Worm (Caenorhabditis elegans) whole organism, midembryonic: ENCODE measurements around the gene gst-29.
A peak's percentile ranks its signal among the peaks of the same experiment; 100 is the strongest.

Experiments used
- T22C8.4 ChIP-seq: fragments of 200-800 bp; sonication (Bioruptor generic); IDR thresholded peaks from 2 replicates; pipeline ENCODE4 v1.3.6; 2022; ENCODE audit warnings: missing genetic modification characterization, missing compliant biosample characterization
- cog-1 ChIP-seq: sonication (generic microtip); optimal IDR thresholded peaks from 2 replicates; lab custom pipeline; 2016; ENCODE audit warnings: missing genetic modification characterization, missing compliant biosample characterization
- flt-1 ChIP-seq: fragments of 200-800 bp; sonication (Bioruptor generic); IDR thresholded peaks from 2 replicates; pipeline ENCODE4 v1.3.6; 2022; ENCODE audit warnings: missing genetic modification characterization, missing compliant biosample characterization
- klf-2 ChIP-seq: fragments of 200-800 bp; sonication (Bioruptor generic); conservative IDR thresholded peaks from 2 replicates; pipeline ENCODE4 v1.3.6; 2022; ENCODE audit warnings: missing genetic modification reagents, missing genetic modification characterization, missing compliant biosample characterization
- med-1 ChIP-seq: sonication (generic microtip); optimal IDR thresholded peaks from 2 replicates; lab custom pipeline; 2017; ENCODE audit warnings: missing genetic modification characterization, mild to moderate bottlenecking, missing compliant biosample characterization, antibody characterized with exemption, missing genetic modification reagents; ENCODE audit not compliant: insufficient read depth
- ref-1 ChIP-seq: fragments of 200-800 bp; sonication (Bioruptor generic); conservative IDR thresholded peaks from 2 replicates; pipeline ENCODE4 v1.3.6; 2022; ENCODE audit warnings: missing genetic modification reagents, missing genetic modification characterization, missing compliant biosample characterization
- tab-1 ChIP-seq: fragments of 200-800 bp; sonication (Bioruptor generic); IDR thresholded peaks from 2 replicates; pipeline ENCODE4 v1.3.6; 2022; ENCODE audit warnings: missing genetic modification characterization, missing compliant biosample characterization
- ztf-23 ChIP-seq: fragments of 200-800 bp; sonication (Bioruptor generic); IDR thresholded peaks from 2 replicates; pipeline ENCODE4 v1.3.6; 2022; ENCODE audit warnings: missing genetic modification reagents, missing genetic modification characterization, missing compliant biosample characterization
- ztf-29 ChIP-seq: fragments of 200-800 bp; sonication (Bioruptor generic); IDR thresholded peaks from 2 replicates; pipeline ENCODE4 v1.3.6; 2022; ENCODE audit warnings: missing genetic modification reagents, missing genetic modification characterization, missing compliant biosample characterization

gst-29 gene

ce11 chrII:15169811-15170282 lies at the start of gene gst-29:
TSS of gene gst-29 (minus strand) at chrII:15169861.
- TF ChIP-seq T22C8.4 (GFP tag; lab: Robert Waterston, UW) (no peak), ref-1 (GFP tag; lab: Robert Waterston, UW) (no peak), ztf-29 (GFP tag; lab: Robert Waterston, UW) (no peak), flt-1 (GFP tag; lab: Robert Waterston, UW) (no peak), tab-1 (GFP tag; lab: Robert Waterston, UW) (no peak), klf-2 (GFP tag; lab: Robert Waterston, UW) (no peak), cog-1 (no peak), ztf-23 (GFP tag; lab: Robert Waterston, UW) (no peak), med-1 (no peak)

ce11 chrII:15219033-15219432 lies 49.4 kb upstream of the gst-29 start:
- TF ChIP-seq tab-1 (GFP tag; lab: Robert Waterston, UW) (no peak), flt-1 (GFP tag; lab: Robert Waterston, UW) (no peak), T22C8.4 (GFP tag; lab: Robert Waterston, UW) (no peak), cog-1 (no peak), ztf-29 (GFP tag; lab: Robert Waterston, UW) (no peak), med-1 (no peak), klf-2 (GFP tag; lab: Robert Waterston, UW) (no peak), ref-1 (GFP tag; lab: Robert Waterston, UW) (no peak), ztf-23 (GFP tag; lab: Robert Waterston, UW) (no peak)

ce11 chrII:15218609-15219008 lies 48.9 kb upstream of the gst-29 start:
- no peak for TF ChIP-seq klf-2 (GFP tag; lab: Robert Waterston, UW)
- TF ChIP-seq ztf-29 (GFP tag; lab: Robert Waterston, UW), result no peak
- no peak for TF ChIP-seq ztf-23 (GFP tag; lab: Robert Waterston, UW)
- TF ChIP-seq cog-1, result no peak
- TF ChIP-seq med-1, result no peak
- no peak for TF ChIP-seq T22C8.4 (GFP tag; lab: Robert Waterston, UW)
- no peak for TF ChIP-seq flt-1 (GFP tag; lab: Robert Waterston, UW)
- no peak for TF ChIP-seq tab-1 (GFP tag; lab: Robert Waterston, UW)
- TF ChIP-seq ref-1 (GFP tag; lab: Robert Waterston, UW), result no peak

- TF ChIP-seq med-1 (no peak), ztf-23 (GFP tag; lab: Robert Waterston, UW) (no peak), ztf-29 (GFP tag; lab: Robert Waterston, UW) (no peak), tab-1 (GFP tag; lab: Robert Waterston, UW) (0 out of 2 replicates have a peak, but pooled peaks have one; percentile 34), klf-2 (GFP tag; lab: Robert Waterston, UW) (no peak), T22C8.4 (GFP tag; lab: Robert Waterston, UW) (no peak), ref-1 (GFP tag; lab: Robert Waterston, UW) (no peak), cog-1 (no peak), flt-1 (GFP tag; lab: Robert Waterston, UW) (0 out of 2 replicates have a peak, but pooled peaks have one; percentile 31)
These were observed 48.3 kb upstream of the gst-29 start for ce11 chrII:15217949-15218348.

- TF ChIP-seq ztf-23 (GFP tag; lab: Robert Waterston, UW) (no peak), cog-1 (no peak), T22C8.4 (GFP tag; lab: Robert Waterston, UW) (no peak), tab-1 (GFP tag; lab: Robert Waterston, UW) (no peak), ztf-29 (GFP tag; lab: Robert Waterston, UW) (no peak), klf-2 (GFP tag; lab: Robert Waterston, UW) (no peak), med-1 (no peak), ref-1 (GFP tag; lab: Robert Waterston, UW) (no peak), flt-1 (GFP tag; lab: Robert Waterston, UW) (no peak)
These were observed 44.1 kb upstream of the gst-29 start for ce11 chrII:15213732-15214131.

ce11 chrII:15212260-15212914 lies 42.7 kb upstream of the gst-29 start:
- TF ChIP-seq ztf-23 (GFP tag; lab: Robert Waterston, UW) (peak; percentile 32; the same call in 1 of the 2 replicates), ref-1 (GFP tag; lab: Robert Waterston, UW) (no peak), T22C8.4 (GFP tag; lab: Robert Waterston, UW) (no peak), flt-1 (GFP tag; lab: Robert Waterston, UW) (no peak), ztf-29 (GFP tag; lab: Robert Waterston, UW) (no peak)

ce11 chrII:15209309-15209708 lies 39.6 kb upstream of the gst-29 start:
- TF ChIP-seq klf-2 (GFP tag; lab: Robert Waterston, UW) (no peak), med-1 (no peak), flt-1 (GFP tag; lab: Robert Waterston, UW) (no peak), ztf-23 (GFP tag; lab: Robert Waterston, UW) (no peak), ztf-29 (GFP tag; lab: Robert Waterston, UW) (no peak), T22C8.4 (GFP tag; lab: Robert Waterston, UW) (no peak), cog-1 (no peak), ref-1 (GFP tag; lab: Robert Waterston, UW) (no peak), tab-1 (GFP tag; lab: Robert Waterston, UW) (no peak)

ce11 chrII:15208874-15209273 lies 39.2 kb upstream of the gst-29 start:
- TF ChIP-seq tab-1 (GFP tag; lab: Robert Waterston, UW) (no peak), ztf-29 (GFP tag; lab: Robert Waterston, UW) (peak; percentile 66; the same call in 1 of the 2 replicates), T22C8.4 (GFP tag; lab: Robert Waterston, UW) (no peak)

- TF ChIP-seq ref-1 (GFP tag; lab: Robert Waterston, UW), result no peak
- TF ChIP-seq klf-2 (GFP tag; lab: Robert Waterston, UW), result no peak
- no peak for TF ChIP-seq ztf-29 (GFP tag; lab: Robert Waterston, UW)
- no peak for TF ChIP-seq tab-1 (GFP tag; lab: Robert Waterston, UW)
- TF ChIP-seq flt-1 (GFP tag; lab: Robert Waterston, UW), result no peak
- TF ChIP-seq ztf-23 (GFP tag; lab: Robert Waterston, UW), result no peak
- TF ChIP-seq cog-1, result no peak
- TF ChIP-seq med-1, result no peak
- no peak for TF ChIP-seq T22C8.4 (GFP tag; lab: Robert Waterston, UW)
These were observed 38.5 kb upstream of the gst-29 start for ce11 chrII:15208151-15208550.
